Fruit fly (Drosophila melanogaster) whole organism, embryonic: ENCODE data around the gene CG11771.
A peak's percentile ranks its signal among the peaks of the same experiment; 100 is the strongest.

Experiments used
- Asciz ChIP-seq: fragments of 200-800 bp; sonication (Bioruptor generic); optimal IDR thresholded peaks from 2 replicates; lab custom pipeline; 2017; ENCODE audit warnings: missing biosample characterization, mild to moderate bottlenecking, missing genetic modification characterization, missing genetic modification reagents
- B-H1 ChIP-seq: fragments of 200-800 bp; sonication (Bioruptor generic); IDR thresholded peaks from 3 replicates; pipeline ENCODE4 v1.3.6; 2022; ENCODE audit warnings: missing biosample characterization, missing genetic modification characterization
- CG10267 ChIP-seq: fragments of 200-800 bp; sonication (Bioruptor generic); optimal IDR thresholded peaks from 2 replicates; lab custom pipeline; 2018; ENCODE audit warnings: missing biosample characterization, mild to moderate bottlenecking, missing genetic modification characterization, moderate library complexity
- CG10366 ChIP-seq: fragments of 200-800 bp; sonication (Bioruptor generic); IDR thresholded peaks from 2 replicates; pipeline ENCODE4 v1.3.6; 2022; ENCODE audit warnings: missing biosample characterization, missing genetic modification characterization
- CG10543 ChIP-seq: fragments of 200-800 bp; sonication (Bioruptor generic); optimal IDR thresholded peaks from 3 replicates; lab custom pipeline; 2017; ENCODE audit warnings: missing biosample characterization, mild to moderate bottlenecking, missing genetic modification characterization, moderate library complexity
- CG10565 ChIP-seq: fragments of 200-800 bp; sonication (Bioruptor generic); optimal IDR thresholded peaks from 3 replicates; lab custom pipeline; 2016; ENCODE audit warnings: missing biosample characterization, mild to moderate bottlenecking, missing genetic modification characterization
- CG10979 ChIP-seq: fragments of 200-800 bp; sonication (Bioruptor generic); optimal IDR thresholded peaks from 2 replicates; lab custom pipeline; 2018; ENCODE audit warnings: missing biosample characterization, mild to moderate bottlenecking, missing genetic modification characterization, moderate library complexity
- CG11695 ChIP-seq: fragments of 200-800 bp; sonication (Bioruptor generic); IDR thresholded peaks from 3 replicates; pipeline ENCODE4 v1.3.6; 2022; ENCODE audit warnings: missing biosample characterization, missing genetic modification characterization
- CG12104 ChIP-seq: fragments of 200-800 bp; sonication (Bioruptor generic); optimal IDR thresholded peaks from 3 replicates; lab custom pipeline; 2016; ENCODE audit warnings: missing biosample characterization, missing genetic modification characterization
- CG12155 ChIP-seq: fragments of 200-800 bp; sonication (Bioruptor generic); optimal IDR thresholded peaks from 3 replicates; lab custom pipeline; 2016; ENCODE audit warnings: missing biosample characterization, missing genetic modification characterization
- CG14441 ChIP-seq: fragments of 200-800 bp; sonication (Bioruptor generic); IDR thresholded peaks from 2 replicates; pipeline ENCODE4 v1.3.6; 2022; ENCODE audit warnings: missing biosample characterization, missing genetic modification characterization
- CG14667 ChIP-seq: fragments of 200-800 bp; sonication (Bioruptor generic); IDR thresholded peaks from 2 replicates; pipeline ENCODE4 v1.3.6; 2022; ENCODE audit warnings: missing biosample characterization, missing genetic modification characterization
- CG14710 ChIP-seq: fragments of 200-800 bp; sonication (Bioruptor generic); optimal IDR thresholded peaks from 3 replicates; lab custom pipeline; 2019; ENCODE audit warnings: missing biosample characterization, mild to moderate bottlenecking, missing genetic modification characterization, moderate library complexity
- CG32767 ChIP-seq: fragments of 200-800 bp; sonication (Bioruptor generic); IDR thresholded peaks from 2 replicates; pipeline ENCODE4 v1.3.6; 2022; ENCODE audit warnings: missing biosample characterization, missing genetic modification characterization
- CG34376 ChIP-seq: fragments of 200-800 bp; sonication (Bioruptor generic); optimal IDR thresholded peaks from 2 replicates; lab custom pipeline; 2018; ENCODE audit warnings: missing biosample characterization, mild to moderate bottlenecking, missing genetic modification characterization
- CG34422 ChIP-seq: fragments of 200-800 bp; sonication (Bioruptor generic); IDR thresholded peaks from 3 replicates; pipeline ENCODE4 v1.3.6; 2022; ENCODE audit warnings: missing biosample characterization, missing genetic modification characterization
- CG3726 ChIP-seq: fragments of 200-800 bp; sonication (Bioruptor generic); IDR thresholded peaks from 3 replicates; pipeline ENCODE4, ENCODE4 v1.3.6; 2022; ENCODE audit warnings: missing biosample characterization, missing genetic modification characterization
- CG4424 ChIP-seq: fragments of 200-800 bp; sonication (Bioruptor generic); optimal IDR thresholded peaks from 3 replicates; lab custom pipeline; 2016; ENCODE audit warnings: missing biosample characterization, missing genetic modification characterization
- CG4730 ChIP-seq: fragments of 200-800 bp; sonication (Bioruptor generic); IDR thresholded peaks from 2 replicates; pipeline ENCODE4 v1.3.6; 2022; ENCODE audit warnings: missing biosample characterization, missing genetic modification characterization
- CG5180 ChIP-seq: fragments of 200-800 bp; sonication (Bioruptor generic); optimal IDR thresholded peaks from 3 replicates; lab custom pipeline; 2017; ENCODE audit warnings: missing biosample characterization, missing genetic modification characterization, mild to moderate bottlenecking, moderate library complexity, missing genetic modification reagents
- CG7745 ChIP-seq: fragments of 200-800 bp; sonication (Bioruptor generic); optimal IDR thresholded peaks from 2 replicates; lab custom pipeline; 2018; ENCODE audit warnings: missing biosample characterization, mild to moderate bottlenecking, missing genetic modification characterization, moderate library complexity
- CG7786 ChIP-seq: fragments of 200-800 bp; sonication (Bioruptor generic); optimal IDR thresholded peaks from 2 replicates; lab custom pipeline; 2016; ENCODE audit warnings: missing biosample characterization, missing genetic modification characterization
- CHES-1-like ChIP-seq: fragments of 200-800 bp; sonication (Bioruptor generic); optimal IDR thresholded peaks from 2 replicates; lab custom pipeline; 2016; ENCODE audit warnings: missing biosample characterization, missing genetic modification characterization
- D19A ChIP-seq: fragments of 200-800 bp; optimal IDR thresholded peaks from 3 replicates; lab custom pipeline; 2019; ENCODE audit warnings: missing biosample characterization, mild to moderate bottlenecking, missing genetic modification characterization, moderate library complexity
- Dip2 ChIP-seq: fragments of 200-800 bp; sonication (Bioruptor generic); IDR thresholded peaks from 2 replicates; pipeline ENCODE4 v1.3.6; 2022; ENCODE audit warnings: missing biosample characterization, missing genetic modification characterization
- Hand ChIP-seq: fragments of 200-800 bp; sonication (Bioruptor generic); optimal IDR thresholded peaks from 2 replicates; lab custom pipeline; 2017; ENCODE audit warnings: mild to moderate bottlenecking, missing biosample characterization, missing genetic modification reagents, missing genetic modification characterization
- Hey ChIP-seq: fragments of 200-800 bp; sonication (Bioruptor generic); optimal IDR thresholded peaks from 3 replicates; lab custom pipeline; 2018; ENCODE audit warnings: missing biosample characterization, mild to moderate bottlenecking, missing genetic modification characterization
- Jarid2 ChIP-seq: fragments of 200-800 bp; sonication (Bioruptor generic); optimal IDR thresholded peaks from 3 replicates; lab custom pipeline; 2017; ENCODE audit warnings: mild to moderate bottlenecking, missing biosample characterization, missing genetic modification reagents, missing genetic modification characterization
- Neu2 ChIP-seq: fragments of 200-800 bp; sonication (Bioruptor generic); optimal IDR thresholded peaks from 3 replicates; lab custom pipeline; 2016; ENCODE audit warnings: missing biosample characterization, missing genetic modification characterization, borderline replicate concordance
- Sin3A ChIP-seq: fragments of >200 bp; optimal IDR thresholded peaks from 2 replicates; lab custom pipeline; 2018
- Spps ChIP-seq: fragments of 200-800 bp; sonication (Bioruptor generic); optimal IDR thresholded peaks from 2 replicates; lab custom pipeline; 2018; ENCODE audit warnings: missing biosample characterization, mild to moderate bottlenecking, missing genetic modification characterization
- Ssrp ChIP-seq: fragments of 200-800 bp; sonication (Bioruptor generic); optimal IDR thresholded peaks from 2 replicates; lab custom pipeline; 2018; ENCODE audit warnings: missing biosample characterization, mild to moderate bottlenecking, missing genetic modification characterization, moderate library complexity
- Vsx1 ChIP-seq: fragments of 200-800 bp; sonication (Bioruptor generic); optimal IDR thresholded peaks from 2 replicates; lab custom pipeline; 2017; ENCODE audit warnings: missing biosample characterization, mild to moderate bottlenecking, missing genetic modification characterization, missing genetic modification reagents
- bbx ChIP-seq: fragments of 200-800 bp; sonication (Bioruptor generic); IDR thresholded peaks from 2 replicates; pipeline ENCODE4 v1.3.6; 2022; ENCODE audit warnings: missing biosample characterization, missing genetic modification characterization; ENCODE audit not compliant: partially characterized antibody
- corto ChIP-seq: fragments of 200-800 bp; sonication (Bioruptor generic); optimal IDR thresholded peaks from 2 replicates; lab custom pipeline; 2016; ENCODE audit warnings: missing biosample characterization, mild to moderate bottlenecking, missing genetic modification characterization, moderate library complexity
- dmrt11E ChIP-seq: fragments of 200-800 bp; sonication (Bioruptor generic); optimal IDR thresholded peaks from 3 replicates; lab custom pipeline; 2018; ENCODE audit warnings: missing biosample characterization, mild to moderate bottlenecking, missing genetic modification characterization, moderate library complexity
- ewg ChIP-seq: fragments of 200-800 bp; sonication (Bioruptor generic); optimal IDR thresholded peaks from 3 replicates; lab custom pipeline; 2017; ENCODE audit warnings: mild to moderate bottlenecking, missing biosample characterization, missing genetic modification reagents, missing genetic modification characterization
- fu2 ChIP-seq: fragments of 200-800 bp; sonication (Bioruptor generic); optimal IDR thresholded peaks from 2 replicates; lab custom pipeline; 2016; ENCODE audit warnings: missing biosample characterization, missing genetic modification characterization
- gfzf ChIP-seq: fragments of 200-800 bp; sonication (Bioruptor generic); optimal IDR thresholded peaks from 2 replicates; lab custom pipeline; 2016; ENCODE audit warnings: missing biosample characterization, mild to moderate bottlenecking, missing genetic modification characterization, moderate library complexity
- gro ChIP-seq: fragments of 200-800 bp; sonication (Bioruptor generic); optimal IDR thresholded peaks from 2 replicates; lab custom pipeline; 2016; ENCODE audit warnings: missing biosample characterization, missing genetic modification characterization
- her ChIP-seq: fragments of 200-800 bp; sonication (Bioruptor generic); optimal IDR thresholded peaks from 2 replicates; lab custom pipeline; 2016; ENCODE audit warnings: missing biosample characterization, missing genetic modification characterization
- jumu ChIP-seq: fragments of 200-800 bp; sonication (Bioruptor generic); optimal IDR thresholded peaks from 3 replicates; lab custom pipeline; 2016; ENCODE audit warnings: missing biosample characterization, missing genetic modification characterization
- kah ChIP-seq: fragments of 200-800 bp; sonication (Bioruptor generic); optimal IDR thresholded peaks from 2 replicates; lab custom pipeline; 2018; ENCODE audit warnings: missing biosample characterization, mild to moderate bottlenecking, missing genetic modification characterization
- knrl ChIP-seq: fragments of 200-800 bp; sonication (Bioruptor generic); IDR thresholded peaks from 3 replicates; pipeline ENCODE4 v1.3.6; 2022; ENCODE audit warnings: missing biosample characterization, missing genetic modification characterization; ENCODE audit not compliant: partially characterized antibody
- lov ChIP-seq, 2 experiments: fragments of 200-800 bp in 1 of 2; fragments of >200 bp in 1 of 2; sonication (Bioruptor generic) in 1 of 2; IDR thresholded peaks in 1 of 2; optimal IDR thresholded peaks in 1 of 2; 2 replicates in 1 of 2; 3 replicates in 1 of 2; pipeline versions ENCODE4 v1.3.6 to Lab custom; 2017 to 2022; ENCODE audit warnings: missing biosample characterization in 1 of 2, missing genetic modification characterization in 1 of 2
- onecut ChIP-seq: fragments of 200-800 bp; sonication (Bioruptor generic); IDR thresholded peaks from 2 replicates; pipeline ENCODE4 v1.3.6; 2022; ENCODE audit warnings: missing biosample characterization, missing genetic modification characterization
- slp2 ChIP-seq: fragments of 200-800 bp; sonication (Bioruptor generic); optimal IDR thresholded peaks from 2 replicates; lab custom pipeline; 2016; ENCODE audit warnings: missing biosample characterization, missing genetic modification characterization
- trem ChIP-seq: fragments of 200-800 bp; optimal IDR thresholded peaks from 3 replicates; lab custom pipeline; 2019; ENCODE audit warnings: missing biosample characterization, mild to moderate bottlenecking, missing genetic modification characterization, moderate library complexity

Gene CG11771

dm6 chr3R:24944920-24945853 lies 13.4 kb downstream of the CG11771 start, which contains the start of the genes ssh and Nmnat (continued):
- TF ChIP-seq B-H1 (no peak), CG14441 (GFP tag; lab: Robert Waterston, UW) (no peak), slp2 (GFP tag; lab: Kevin White, UChicago) (peak; percentile 2), Spps (no peak), Neu2 (GFP tag; lab: Kevin White, UChicago) (no peak), CHES-1-like (peak; percentile 67), CG10543 (GFP tag; lab: Kevin White, UChicago) (peak; percentile 29), knrl (GFP tag; lab: Robert Waterston, UW) (peak; percentile 94), CG11695 (GFP tag; lab: Robert Waterston, UW) (no peak), CG10267 (tag; lab: Kevin White, UChicago) (peak; percentile 98), Hand (GFP tag; lab: Kevin White, UChicago) (no peak), Sin3A (lab: Kevin White, UChicago) (peak; percentile 98), dmrt11E (tag; lab: Kevin White, UChicago) (peak; percentile 40), Vsx1 (no peak), CG4424 (GFP tag; lab: Kevin White, UChicago) (peak; percentile 19), CG34376 (peak; percentile 46), ewg (GFP tag; lab: Kevin White, UChicago) (peak; percentile 0), Ssrp (tag; lab: Kevin White, UChicago) (no peak), corto (GFP tag; lab: Kevin White, UChicago) (no peak), bbx (GFP tag; lab: Robert Waterston, UW) (peak; percentile 87), Asciz (GFP tag; lab: Kevin White, UChicago) (no peak), D19A (tag; lab: Kevin White, UChicago) (no peak), CG5180 (GFP tag; lab: Kevin White, UChicago) (no peak), Hey (tag; lab: Kevin White, UChicago) (no peak), lov (optimal IDR thresholded peaks at IDR 0.05; lab: Kevin White, UChicago) (no peak), lov (GFP tag; IDR thresholded peaks at IDR 0.05; lab: Robert Waterston, UW) (no peak), CG10565 (GFP tag; lab: Kevin White, UChicago) (no peak), Dip2 (GFP tag; lab: Robert Waterston, UW) (no peak), gfzf (GFP tag; lab: Kevin White, UChicago) (peak; percentile 34), trem (peak; percentile 93), CG14710 (tag; lab: Kevin White, UChicago) (peak; percentile 87), CG10366 (GFP tag; lab: Robert Waterston, UW) (no peak), CG7786 (GFP tag; lab: Kevin White, UChicago) (peak; percentile 10), CG34422 (no peak), jumu (GFP tag; lab: Kevin White, UChicago) (peak; percentile 52), gro (GFP tag; lab: Kevin White, UChicago) (peak; percentile 57), Jarid2 (GFP tag; lab: Kevin White, UChicago) (no peak), CG4730 (GFP tag; lab: Robert Waterston, UW) (no peak), onecut (GFP tag; lab: Robert Waterston, UW) (peak; percentile 96), her (GFP tag; lab: Kevin White, UChicago) (peak; percentile 19), CG3726 (no peak), fu2 (GFP tag; lab: Kevin White, UChicago) (no peak), CG32767 (GFP tag; lab: Robert Waterston, UW) (no peak), CG12104 (GFP tag; lab: Kevin White, UChicago) (no peak), kah (GFP tag; lab: Kevin White, UChicago) (no peak), CG10979 (tag; lab: Kevin White, UChicago) (peak; percentile 26), CG7745 (tag; lab: Kevin White, UChicago) (no peak), CG14667 (no peak), CG12155 (GFP tag; lab: Kevin White, UChicago) (peak; percentile 49)
